Worm (Caenorhabditis elegans): ENCODE measurements around the gene srw-100.

The srw-100 gene

DNA sequence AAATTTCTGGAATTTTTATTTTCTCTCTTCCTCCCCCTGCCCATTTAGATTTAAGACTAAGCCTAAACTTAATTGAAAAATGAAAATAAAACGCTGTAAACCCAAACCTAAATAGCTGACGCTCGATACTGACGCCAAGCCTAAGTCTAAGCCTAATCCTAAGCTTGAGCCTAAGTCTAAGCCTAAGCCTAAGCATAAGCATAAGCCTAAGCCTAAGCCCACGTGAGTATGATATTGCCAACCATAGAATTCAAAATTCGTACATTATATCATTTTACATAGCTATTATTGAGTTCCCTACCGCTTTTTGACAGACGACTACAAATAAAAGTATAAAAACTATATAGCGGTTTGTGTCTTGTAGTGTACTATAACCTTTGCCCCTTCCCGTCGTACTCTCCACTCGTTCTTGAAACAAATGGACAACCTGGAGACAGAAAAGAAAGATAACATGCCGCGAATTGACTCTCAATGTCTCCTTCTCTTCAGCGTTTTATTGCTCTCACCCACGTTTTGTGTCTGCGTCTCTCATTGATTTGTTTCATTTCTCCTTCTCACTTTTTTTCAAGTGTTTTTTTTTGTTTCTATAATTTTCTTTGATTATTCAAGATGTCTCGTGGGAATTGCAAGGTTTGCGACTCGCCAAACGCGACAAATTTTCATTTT, 32.3 kb downstream of the srw-100 start, which contains the start of gene nhr-256 (continued):
- TF ChIP-seq nhr-41 (GFP tag; IDR thresholded peaks at IDR 0.05) (0 out of 2 replicates have a peak, but pooled peaks have one; percentile 47), set-16 (GFP tag; IDR thresholded peaks at IDR 0.05) (no peak), mdt-29 (GFP tag; IDR thresholded peaks at IDR 0.05) (no peak), ZK337.2 (GFP tag; IDR thresholded peaks at IDR 0.05) (no peak), vab-7 (GFP tag; IDR thresholded peaks at IDR 0.05) (no peak), dve-1 (tag; optimal IDR thresholded peaks at IDR 0.05; ENCODE audit: insufficient read depth) (peak; percentile 94), cey-2 (tag; optimal IDR thresholded peaks at IDR 0.05; ENCODE audit: borderline replicate concordance, insufficient read depth) (peak; percentile 76), zfp-3 (GFP tag; conservative IDR thresholded peaks at IDR 0.05) (no peak), dmd-6 (GFP tag; IDR thresholded peaks at IDR 0.05) (peak; percentile 90), ama-1 (optimal IDR thresholded peaks at IDR 0.05) (no peak), ceh-20 (GFP tag; IDR thresholded peaks at IDR 0.05) (0 out of 2 replicates have a peak, but pooled peaks have one; percentile 49), zfp-2 (tag; optimal IDR thresholded peaks at IDR 0.05) (no peak), daf-16 (GFP tag; optimal IDR thresholded peaks at IDR 0.05) (peak in 1 of 2 experiments; percentile 27), daf-16 (tag; optimal IDR thresholded peaks at IDR 0.05) (peak; percentile 85), pqm-1 (tag; optimal IDR thresholded peaks at IDR 0.05) (peak; percentile 72), mxl-3 (GFP tag; optimal IDR thresholded peaks at IDR 0.05) (peak; percentile 67), nhr-11 (tag; optimal IDR thresholded peaks at IDR 0.05) (peak; percentile 21), hmg-1.1 (GFP tag; IDR thresholded peaks at IDR 0.05) (peak; percentile 70), T26A8.4 (GFP tag; IDR thresholded peaks at IDR 0.05) (no peak), pha-4 (GFP tag; IDR thresholded peaks at IDR 0.05) (peak; percentile 61; the same call in 1 of the 2 replicates), pha-4 (tag; optimal IDR thresholded peaks at IDR 0.05) (peak; percentile 78), T20F7.1 (GFP tag; optimal IDR thresholded peaks at IDR 0.05) (peak; percentile 59), madf-9 (GFP tag; conservative IDR thresholded peaks at IDR 0.05) (0 out of 2 replicates have a peak, but pooled peaks have one; percentile 22), tag-97 (GFP tag; IDR thresholded peaks at IDR 0.05) (no peak), unc-62 (GFP tag; optimal IDR thresholded peaks at IDR 0.05 in 1 of 2) (peak in 1 of 2 experiments; percentile 67), unc-62 (tag; optimal IDR thresholded peaks at IDR 0.05) (no peak), Y5F2A.4 (GFP tag; optimal IDR thresholded peaks at IDR 0.05) (no peak), arid-1 (GFP tag; conservative IDR thresholded peaks at IDR 0.05) (no peak), nhr-25 (tag; optimal IDR thresholded peaks at IDR 0.05; ENCODE audit: borderline replicate concordance, insufficient read depth) (peak; percentile 15), nhr-28 (tag; optimal IDR thresholded peaks at IDR 0.05) (peak; percentile 100), F26F4.8 (GFP tag; conservative IDR thresholded peaks at IDR 0.05) (no peak), ceh-44 (GFP tag; IDR thresholded peaks at IDR 0.05) (no peak), lin-38 (GFP tag; IDR thresholded peaks at IDR 0.05) (no peak), nhr-48 (tag; optimal IDR thresholded peaks at IDR 0.05) (peak; percentile 86), unc-39 (tag; optimal IDR thresholded peaks at IDR 0.05) (no peak), F10B5.3 (tag; optimal IDR thresholded peaks at IDR 0.05) (no peak), nhr-77 (tag; optimal IDR thresholded peaks at IDR 0.05) (peak; percentile 87), ZK546.5 (tag; optimal IDR thresholded peaks at IDR 0.05) (no peak), hlh-30 (tag; optimal IDR thresholded peaks at IDR 0.05; ENCODE audit: insufficient read depth) (peak; percentile 74), ceh-82 (tag; optimal IDR thresholded peaks at IDR 0.05) (no peak), nhr-76 (tag; optimal IDR thresholded peaks at IDR 0.05) (peak; percentile 22), unc-130 (GFP tag; optimal IDR thresholded peaks at IDR 0.05) (no peak), ces-1 (GFP tag; optimal IDR thresholded peaks at IDR 0.05) (no peak), ztf-11 (tag; optimal IDR thresholded peaks at IDR 0.05) (no peak), saeg-2 (GFP tag; IDR thresholded peaks at IDR 0.05) (no peak), R02D3.7 (tag; optimal IDR thresholded peaks at IDR 0.05) (no peak), ceh-62 (tag; optimal IDR thresholded peaks at IDR 0.05) (no peak), lim-7 (GFP tag; IDR thresholded peaks at IDR 0.05) (no peak), nhr-10 (tag; optimal IDR thresholded peaks at IDR 0.05) (no peak), aha-1 (tag) (no peak), dmd-9 (GFP tag; IDR thresholded peaks at IDR 0.05) (no peak)
